Worm (Caenorhabditis elegans): ENCODE data around the gene glrx-21.

ce11 chrIII:5321661-5322060, 24.3 kb downstream of the glrx-21 start, which contains the start of gene F52C9.3:
- TF ChIP-seq pha-4 (tag; optimal IDR thresholded peaks at IDR 0.05), result no peak
- TF ChIP-seq ama-1 (optimal IDR thresholded peaks at IDR 0.05), result no peak
- TF ChIP-seq tbx-2 (tag; optimal IDR thresholded peaks at IDR 0.05), result no peak
- TF ChIP-seq dmd-4 (tag; optimal IDR thresholded peaks at IDR 0.05; ENCODE audit: borderline replicate concordance), result no peak
- TF ChIP-seq nfya-1 (tag; optimal IDR thresholded peaks at IDR 0.05), result no peak
- no peak for TF ChIP-seq F13H6.1 (tag; optimal IDR thresholded peaks at IDR 0.05)
- no peak for TF ChIP-seq ets-4 (tag; optimal IDR thresholded peaks at IDR 0.05)

Data from whole organism, late embryonic.